Worm (Caenorhabditis elegans): ENCODE results near the gene ckc-1.

ckc-1 gene

DNA sequence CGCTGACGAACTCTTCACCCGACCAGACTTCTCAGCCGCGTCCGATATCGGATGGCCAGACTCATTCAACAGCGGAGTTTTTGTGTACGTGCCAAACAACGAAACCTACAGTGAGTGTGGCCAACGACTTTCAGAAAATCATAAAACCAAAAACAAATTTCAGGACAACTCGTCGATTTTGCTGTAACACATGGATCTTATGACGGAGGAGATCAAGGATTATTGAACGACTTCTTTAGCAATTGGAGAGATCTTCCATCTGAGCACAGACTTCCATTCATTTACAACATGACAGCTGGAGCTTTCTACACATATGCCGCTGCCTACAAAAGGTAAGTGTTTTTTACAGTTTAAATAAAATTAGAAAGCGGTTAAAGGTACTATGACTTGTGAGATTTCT is 38.3 kb upstream of the ckc-1 start:
- TF ChIP-seq ets-7 (tag; optimal IDR thresholded peaks at IDR 0.05) (no peak), scrt-1 (GFP tag; IDR thresholded peaks at IDR 0.05) (no peak), hmbx-1 (tag; optimal IDR thresholded peaks at IDR 0.05) (no peak)

DNA sequence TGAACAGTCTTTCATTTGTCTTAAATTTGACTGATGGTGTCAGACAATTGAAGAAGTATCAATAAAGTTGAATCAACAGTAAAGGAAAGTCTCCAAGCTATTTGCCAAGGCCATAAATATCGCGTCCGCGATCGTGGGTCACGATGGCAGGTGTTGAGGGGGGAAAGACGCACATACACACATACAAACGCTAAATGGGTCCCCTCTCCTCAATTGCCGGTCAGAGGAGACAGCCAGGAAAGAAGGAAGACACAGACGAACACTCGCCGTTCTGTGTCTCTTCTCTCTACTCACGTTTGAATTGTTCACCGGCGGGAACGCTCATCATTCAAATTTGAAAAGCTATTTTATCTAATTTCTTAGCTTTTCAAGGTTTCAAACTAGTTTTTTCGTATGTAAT is 35.5 kb upstream of the ckc-1 start:
- TF ChIP-seq pes-1 (GFP tag; IDR thresholded peaks at IDR 0.05): no peak
- TF ChIP-seq ceh-13 (GFP tag; optimal IDR thresholded peaks at IDR 0.05): no peak
- TF ChIP-seq flt-1 (GFP tag; IDR thresholded peaks at IDR 0.05): no peak
- no peak for TF ChIP-seq hnd-1 (tag; optimal IDR thresholded peaks at IDR 0.05)
- TF ChIP-seq sea-1 (GFP tag; conservative IDR thresholded peaks at IDR 0.05): no peak

DNA sequence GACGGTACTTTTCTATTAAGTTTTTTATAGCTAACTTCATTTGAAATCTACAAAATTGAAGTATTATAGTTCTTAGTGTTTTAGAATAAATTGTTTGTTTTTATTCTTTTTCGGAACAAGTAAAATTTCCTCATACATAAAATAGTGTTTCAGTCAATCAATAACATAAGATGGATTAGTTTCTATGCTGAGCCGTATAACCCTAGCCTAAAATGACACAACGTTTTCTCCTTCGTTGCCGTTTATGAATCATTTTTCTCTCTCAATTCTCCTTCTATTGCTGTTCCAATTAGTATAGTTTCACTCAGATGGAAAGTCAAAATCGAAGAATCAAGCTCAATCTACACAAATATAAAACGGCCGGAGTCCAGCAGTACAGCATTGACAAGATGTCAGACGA is 34.2 kb upstream of the ckc-1 start, which contains the start of gene rgs-7:
rgs-7 (plus strand) TSS at position 301 of the 400 bp plus-strand sequence.
- TF ChIP-seq scrt-1 (GFP tag; IDR thresholded peaks at IDR 0.05): no peak
- no peak for TF ChIP-seq ceh-36 (tag; optimal IDR thresholded peaks at IDR 0.05)
- TF ChIP-seq F13C5.2 (tag; optimal IDR thresholded peaks at IDR 0.05): no peak
- TF ChIP-seq hmg-4 (GFP tag; optimal IDR thresholded peaks at IDR 0.05): no peak
- TF ChIP-seq tbx-37 (GFP tag; conservative IDR thresholded peaks at IDR 0.05): no peak
- TF ChIP-seq hmbx-1 (tag; optimal IDR thresholded peaks at IDR 0.05): no peak
- TF ChIP-seq B0310.2 (tag; optimal IDR thresholded peaks at IDR 0.05): no peak
- no peak for TF ChIP-seq hnd-1 (tag; optimal IDR thresholded peaks at IDR 0.05)
- TF ChIP-seq tbx-11 (GFP tag; IDR thresholded peaks at IDR 0.05): no peak
- no peak for TF ChIP-seq aly-1 (tag; optimal IDR thresholded peaks at IDR 0.05)
- no peak for TF ChIP-seq sea-1 (GFP tag; conservative IDR thresholded peaks at IDR 0.05)
- no peak for TF ChIP-seq ets-7 (tag; optimal IDR thresholded peaks at IDR 0.05)
- no peak for TF ChIP-seq tra-4 (tag; optimal IDR thresholded peaks at IDR 0.05)
- no peak for TF ChIP-seq ama-1 (optimal IDR thresholded peaks at IDR 0.05)
- no peak for TF ChIP-seq ceh-13 (GFP tag; optimal IDR thresholded peaks at IDR 0.05)
- no peak for TF ChIP-seq flt-1 (GFP tag; IDR thresholded peaks at IDR 0.05)
- TF ChIP-seq pes-1 (GFP tag; IDR thresholded peaks at IDR 0.05): no peak

ce11 chrX:3547097-3547496 is 29.3 kb upstream of the ckc-1 start:
- TF ChIP-seq aly-1 (tag; optimal IDR thresholded peaks at IDR 0.05): no peak
- no peak for TF ChIP-seq F13C5.2 (tag; optimal IDR thresholded peaks at IDR 0.05)
- no peak for TF ChIP-seq ceh-36 (tag; optimal IDR thresholded peaks at IDR 0.05)
- no peak for TF ChIP-seq sea-1 (GFP tag; conservative IDR thresholded peaks at IDR 0.05)
- no peak for TF ChIP-seq hmbx-1 (tag; optimal IDR thresholded peaks at IDR 0.05)
- no peak for TF ChIP-seq B0310.2 (tag; optimal IDR thresholded peaks at IDR 0.05)
- TF ChIP-seq tbx-11 (GFP tag; IDR thresholded peaks at IDR 0.05): no peak
- TF ChIP-seq flt-1 (GFP tag; IDR thresholded peaks at IDR 0.05): no peak

- TF ChIP-seq pes-1 (GFP tag; IDR thresholded peaks at IDR 0.05): no peak
- TF ChIP-seq flt-1 (GFP tag; IDR thresholded peaks at IDR 0.05): no peak
- TF ChIP-seq hmg-4 (GFP tag; optimal IDR thresholded peaks at IDR 0.05): no peak
- no peak for TF ChIP-seq ets-7 (tag; optimal IDR thresholded peaks at IDR 0.05)
- no peak for TF ChIP-seq ceh-13 (GFP tag; optimal IDR thresholded peaks at IDR 0.05)
- no peak for TF ChIP-seq B0310.2 (tag; optimal IDR thresholded peaks at IDR 0.05)
- no peak for TF ChIP-seq ceh-36 (tag; optimal IDR thresholded peaks at IDR 0.05)
- TF ChIP-seq hmbx-1 (tag; optimal IDR thresholded peaks at IDR 0.05): no peak
- TF ChIP-seq F13C5.2 (tag; optimal IDR thresholded peaks at IDR 0.05): no peak
- no peak for TF ChIP-seq tbx-37 (GFP tag; conservative IDR thresholded peaks at IDR 0.05)
Measured at ce11 chrX:3547828-3548227, 28.6 kb upstream of the ckc-1 start.

ce11 chrX:3548716-3549115 is 27.7 kb upstream of the ckc-1 start:
- TF ChIP-seq ceh-13 (GFP tag; optimal IDR thresholded peaks at IDR 0.05): no peak
- TF ChIP-seq B0310.2 (tag; optimal IDR thresholded peaks at IDR 0.05): no peak
- TF ChIP-seq sea-1 (GFP tag; conservative IDR thresholded peaks at IDR 0.05): no peak
- TF ChIP-seq hnd-1 (tag; optimal IDR thresholded peaks at IDR 0.05): no peak
- TF ChIP-seq aly-1 (tag; optimal IDR thresholded peaks at IDR 0.05): no peak
- TF ChIP-seq ama-1 (optimal IDR thresholded peaks at IDR 0.05): no peak
- TF ChIP-seq tbx-37 (GFP tag; conservative IDR thresholded peaks at IDR 0.05): no peak

- TF ChIP-seq ama-1 (optimal IDR thresholded peaks at IDR 0.05) (no peak), ets-7 (tag; optimal IDR thresholded peaks at IDR 0.05) (no peak), sea-1 (GFP tag; conservative IDR thresholded peaks at IDR 0.05) (no peak)
Measured at ce11 chrX:3551173-3551572, 25.2 kb upstream of the ckc-1 start.

DNA sequence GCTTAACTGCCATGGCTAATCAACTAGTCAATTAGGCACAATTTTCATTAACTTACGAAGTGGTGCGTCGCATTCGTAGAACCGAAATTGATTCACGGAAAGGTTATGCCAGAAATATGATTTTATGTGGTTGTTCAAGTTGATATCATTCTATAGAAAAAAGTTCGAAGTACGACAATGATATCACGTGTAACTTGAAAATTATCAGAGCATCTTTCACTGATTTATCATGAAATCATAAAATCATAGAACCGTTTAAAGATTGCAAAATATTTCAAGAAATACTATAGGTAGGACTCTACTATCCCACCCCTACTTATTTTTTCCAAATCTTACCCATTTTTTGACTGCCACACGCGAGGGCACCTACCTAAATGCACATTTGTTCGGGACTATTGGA is 23.5 kb upstream of the ckc-1 start:
- TF ChIP-seq B0310.2 (tag; optimal IDR thresholded peaks at IDR 0.05) (no peak), hnd-1 (tag; optimal IDR thresholded peaks at IDR 0.05) (no peak), flt-1 (GFP tag; IDR thresholded peaks at IDR 0.05) (no peak), aly-1 (tag; optimal IDR thresholded peaks at IDR 0.05) (no peak), sea-1 (GFP tag; conservative IDR thresholded peaks at IDR 0.05) (no peak), F13C5.2 (tag; optimal IDR thresholded peaks at IDR 0.05) (no peak), ets-7 (tag; optimal IDR thresholded peaks at IDR 0.05) (no peak), hmg-4 (GFP tag; optimal IDR thresholded peaks at IDR 0.05) (no peak), hmbx-1 (tag; optimal IDR thresholded peaks at IDR 0.05) (no peak), ama-1 (optimal IDR thresholded peaks at IDR 0.05) (no peak), scrt-1 (GFP tag; IDR thresholded peaks at IDR 0.05) (no peak), tra-4 (tag; optimal IDR thresholded peaks at IDR 0.05) (no peak)

DNA sequence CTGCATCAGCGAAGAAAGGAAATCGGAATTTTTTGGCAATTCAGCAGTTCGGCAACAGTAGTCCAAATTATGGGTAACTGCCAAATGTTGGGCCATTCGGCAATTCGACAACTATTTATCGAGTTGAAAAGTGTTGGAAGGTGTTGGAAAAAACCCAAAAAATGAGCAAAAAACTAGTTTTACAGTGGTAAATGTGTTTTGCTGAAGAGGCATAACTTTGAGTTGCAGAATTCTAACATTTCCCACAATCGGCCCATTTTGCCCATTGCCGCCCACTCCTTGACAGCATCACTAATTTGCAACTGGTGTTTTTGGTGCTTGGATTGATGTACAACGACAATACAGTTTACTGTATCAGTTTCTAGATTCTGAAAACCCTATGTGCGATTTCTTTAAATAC is 22.7 kb upstream of the ckc-1 start:
- TF ChIP-seq ets-7 (tag; optimal IDR thresholded peaks at IDR 0.05): no peak
